Worm (Caenorhabditis elegans) whole organism, L4 larva: Measurements from ENCODE around the gene srt-54.

Experiments
- aly-2 ChIP-seq: sonication (generic microtip); optimal IDR thresholded peaks from 2 replicates; lab custom pipeline; 2018; ENCODE audit warnings: missing biosample characterization, missing genetic modification characterization
- cey-2 ChIP-seq: sonication (generic microtip); optimal IDR thresholded peaks from 3 replicates; lab custom pipeline; 2017; ENCODE audit warnings: missing genetic modification characterization, mild to moderate bottlenecking, missing compliant biosample characterization, antibody characterized with exemption, borderline replicate concordance; ENCODE audit not compliant: insufficient read depth
- gei-8 ChIP-seq: fragments of 200-800 bp; sonication (Bioruptor generic); optimal IDR thresholded peaks from 2 replicates; lab custom pipeline; 2018; ENCODE audit warnings: mild to moderate bottlenecking, missing genetic modification characterization, missing compliant biosample characterization
- lim-7 ChIP-seq: fragments of 200-800 bp; sonication (Bioruptor generic); IDR thresholded peaks from 2 replicates; pipeline ENCODE4 v1.3.6; 2022; ENCODE audit warnings: missing genetic modification characterization, missing compliant biosample characterization
- madf-5 ChIP-seq, 2 experiments: fragments of 200-800 bp; sonication (Bioruptor generic); IDR thresholded peaks; 2 replicates each; pipeline ENCODE4 v1.3.6; 2022; ENCODE audit warnings: missing compliant biosample characterization in 2 of 2, missing genetic modification characterization in 2 of 2
- mdl-1 ChIP-seq, 2 experiments: fragments of 150-350 bp in 1 of 2; sonication (generic microtip) in 1 of 2; optimal IDR thresholded peaks; 2 replicates each; lab custom pipeline; 2014 to 2017; ENCODE audit warnings: missing biosample characterization in 2 of 2, missing genetic modification characterization in 2 of 2
- nhr-10 ChIP-seq: fragments of 150-350 bp; optimal IDR thresholded peaks from 2 replicates; lab custom pipeline; 2014; ENCODE audit warnings: missing biosample characterization, missing genetic modification characterization
- nhr-25 ChIP-seq: sonication (generic microtip); optimal IDR thresholded peaks from 2 replicates; lab custom pipeline; 2017; ENCODE audit warnings: missing genetic modification characterization, mild to moderate bottlenecking, missing compliant biosample characterization, antibody characterized with exemption, moderate library complexity, borderline replicate concordance; ENCODE audit not compliant: insufficient read depth
- tag-97 ChIP-seq: fragments of 200-800 bp; sonication (Bioruptor generic); IDR thresholded peaks from 2 replicates; pipeline ENCODE4 v1.3.6; 2022; ENCODE audit warnings: missing genetic modification characterization, missing compliant biosample characterization
- unc-62 ChIP-seq, 3 experiments: fragments of 150-350 bp in 1 of 3; sonication (generic microtip); optimal IDR thresholded peaks in 2 of 3; peaks in 1 of 3; 1 replicate in 1 of 3; 2 replicates in 2 of 3; lab custom pipeline; 2014 to 2017; ENCODE audit warnings: missing biosample characterization in 3 of 3, missing genetic modification characterization in 3 of 3, missing genetic modification reagents in 3 of 3, missing genotype in 1 of 3
- zag-1 ChIP-seq: fragments of 150-350 bp; optimal IDR thresholded peaks from 2 replicates; lab custom pipeline; 2014; ENCODE audit warnings: missing biosample characterization, missing genetic modification characterization

ce11 chrII:86794-87193 lies 30.2 kb upstream of the srt-54 start:
- TF ChIP-seq unc-62 (GFP tag; optimal IDR thresholded peaks at IDR 0.05 in 1 of 2; lab: Kevin White, UChicago) (no peak), unc-62 (tag; optimal IDR thresholded peaks at IDR 0.05; lab: Kevin White, UChicago) (no peak), zag-1 (tag; lab: Kevin White, UChicago) (no peak), mdl-1 (tag; optimal IDR thresholded peaks at IDR 0.05; lab: Kevin White, UChicago) (no peak), madf-5 (GFP tag; IDR thresholded peaks at IDR 0.05; lab: Robert Waterston, UW) (no peak), tag-97 (GFP tag; lab: Robert Waterston, UW) (no peak), gei-8 (GFP tag; lab: Kevin White, UChicago) (no peak), aly-2 (no peak), cey-2 (tag; lab: Kevin White, UChicago) (no peak), lim-7 (GFP tag; lab: Robert Waterston, UW) (no peak), nhr-25 (tag; lab: Kevin White, UChicago) (no peak), nhr-10 (no peak)
